Worm (Caenorhabditis elegans): ENCODE data around the gene C15C7.6.

The C15C7.6 gene

DNA sequence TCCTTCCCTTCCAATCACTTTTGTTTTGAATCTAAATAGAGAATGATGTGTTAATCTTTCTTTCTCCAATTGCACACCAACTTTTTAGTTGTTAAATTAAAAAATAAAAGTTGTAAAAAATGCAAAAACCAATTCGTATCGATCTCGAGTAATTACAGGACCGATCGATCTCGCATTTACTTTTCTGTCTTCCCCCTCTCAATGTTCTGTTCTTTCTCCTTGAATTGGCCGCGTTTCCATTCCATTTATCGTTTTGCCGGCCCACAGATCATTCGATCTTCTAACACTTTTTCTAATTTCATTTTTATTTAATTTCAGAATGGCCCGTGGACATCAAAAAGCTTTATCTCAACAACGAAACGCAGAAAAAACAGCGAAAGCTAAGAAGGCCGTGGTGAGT lies 35.2 kb downstream of the C15C7.6 start, which contains the start of gene K10B3.1:
Gene K10B3.1, plus strand, starts transcription at position 301 of the 400 bp plus-strand sequence.
- TF ChIP-seq Y95B8A.8 (GFP tag; IDR thresholded peaks at IDR 0.05) (no peak), attf-6 (GFP tag; IDR thresholded peaks at IDR 0.05) (no peak), unc-130 (GFP tag; optimal IDR thresholded peaks at IDR 0.05) (no peak)

- TF ChIP-seq egl-44 (GFP tag; IDR thresholded peaks at IDR 0.05), result peak; percentile 88
- TF ChIP-seq hsf-1 (GFP tag; IDR thresholded peaks at IDR 0.05), result no peak
- no peak for TF ChIP-seq mxl-1 (tag; optimal IDR thresholded peaks at IDR 0.05)
- TF ChIP-seq attf-5 (GFP tag; optimal IDR thresholded peaks at IDR 0.05), result peak; percentile 94
- peak; percentile 33 for TF ChIP-seq unc-62 (GFP tag; optimal IDR thresholded peaks at IDR 0.05)
- TF ChIP-seq cebp-2 (GFP tag; IDR thresholded peaks at IDR 0.05), result no peak
- TF ChIP-seq ztf-22 (GFP tag; optimal IDR thresholded peaks at IDR 0.05), result peak; percentile 87
- peak; percentile 72 to 75 for TF ChIP-seq let-607 (tag; optimal IDR thresholded peaks at IDR 0.05)
- TF ChIP-seq hmg-1.2 (GFP tag; IDR thresholded peaks at IDR 0.05), result peak; percentile 86
- no peak for TF ChIP-seq hlh-12 (tag; optimal IDR thresholded peaks at IDR 0.05)
- TF ChIP-seq egl-18 (GFP tag; IDR thresholded peaks at IDR 0.05), result no peak
- peak; percentile 63 for TF ChIP-seq ztf-18 (tag; optimal IDR thresholded peaks at IDR 0.05)
- no peak for TF ChIP-seq lsy-27 (tag; optimal IDR thresholded peaks at IDR 0.05; ENCODE audit: borderline replicate concordance, insufficient read depth)
- no peak for TF ChIP-seq attf-6 (GFP tag; IDR thresholded peaks at IDR 0.05)
- no peak for TF ChIP-seq efl-1 (GFP tag; optimal IDR thresholded peaks at IDR 0.05)
- no peak for TF ChIP-seq F55B11.4 (tag; optimal IDR thresholded peaks at IDR 0.05; ENCODE audit: borderline replicate concordance, insufficient read depth)
- TF ChIP-seq dpl-1 (GFP tag; optimal IDR thresholded peaks at IDR 0.05), result no peak
- TF ChIP-seq Y67H2A.10 (GFP tag; conservative IDR thresholded peaks at IDR 0.05), result 0 out of 2 replicates have a peak, but pooled peaks have one; percentile 19
- no peak for TF ChIP-seq xnd-1 (tag; optimal IDR thresholded peaks at IDR 0.05)
- no peak for TF ChIP-seq madf-3 (GFP tag; IDR thresholded peaks at IDR 0.05)
- no peak for TF ChIP-seq ztf-25 (GFP tag; IDR thresholded peaks at IDR 0.05)
- no peak for TF ChIP-seq madf-6 (GFP tag; IDR thresholded peaks at IDR 0.05)
- TF ChIP-seq T26A5.8 (tag; optimal IDR thresholded peaks at IDR 0.05), result no peak
- TF ChIP-seq rpc-1 (optimal IDR thresholded peaks at IDR 0.05), result no peak
- TF ChIP-seq rpc-1 (tag; optimal IDR thresholded peaks at IDR 0.05), result no peak
- TF ChIP-seq F52B5.7 (tag; optimal IDR thresholded peaks at IDR 0.05), result peak; percentile 49
- TF ChIP-seq madf-10 (tag; optimal IDR thresholded peaks at IDR 0.05), result peak; percentile 85
- peak; percentile 4 for TF ChIP-seq lsl-1 (GFP tag; optimal IDR thresholded peaks at IDR 0.05)
- TF ChIP-seq ceh-58 (GFP tag; IDR thresholded peaks at IDR 0.05), result no peak
- no peak for TF ChIP-seq zim-3 (tag; optimal IDR thresholded peaks at IDR 0.05)
- TF ChIP-seq sptf-2 (GFP tag; optimal IDR thresholded peaks at IDR 0.05), result no peak
- peak; percentile 94 for TF ChIP-seq dox-1 (GFP tag; IDR thresholded peaks at IDR 0.05)
- peak; percentile 47 for TF ChIP-seq ceh-79 (tag; optimal IDR thresholded peaks at IDR 0.05)
- peak; percentile 80; the same call in 1 of the 2 replicates for TF ChIP-seq let-526 (GFP tag; IDR thresholded peaks at IDR 0.05)
- TF ChIP-seq B0019.2 (GFP tag; conservative IDR thresholded peaks at IDR 0.05), result no peak
- TF ChIP-seq lin-54 (GFP tag; optimal IDR thresholded peaks at IDR 0.05), result peak; percentile 54
- peak; percentile 99 for TF ChIP-seq lir-1 (GFP tag; conservative IDR thresholded peaks at IDR 0.05)
- TF ChIP-seq F57A8.1 (GFP tag; optimal IDR thresholded peaks at IDR 0.05), result no peak
- TF ChIP-seq pha-4 (tag; optimal IDR thresholded peaks at IDR 0.05), result peak; percentile 94
- TF ChIP-seq hrde-1 (tag; optimal IDR thresholded peaks at IDR 0.05; ENCODE audit: borderline replicate concordance), result no peak
- TF ChIP-seq nfya-2 (GFP tag; IDR thresholded peaks at IDR 0.05), result no peak
- peak; percentile 37 for TF ChIP-seq ets-4 (GFP tag; optimal IDR thresholded peaks at IDR 0.05)
- 0 out of 2 replicates have a peak, but pooled peaks have one; percentile 22 for TF ChIP-seq Y95B8A.8 (GFP tag; IDR thresholded peaks at IDR 0.05)
- no peak for TF ChIP-seq ztf-6 (GFP tag; IDR thresholded peaks at IDR 0.05)
- peak; percentile 74 for TF ChIP-seq ztf-3 (GFP tag; optimal IDR thresholded peaks at IDR 0.05)
- TF ChIP-seq bed-1 (GFP tag; IDR thresholded peaks at IDR 0.05), result no peak
Observed at ce11 chrX:3127626-3128142, 42.7 kb downstream of the C15C7.6 start.

Measured in whole organism, young adult.